Fruit fly (Drosophila melanogaster) whole organism, embryonic: ENCODE results near the gene morgue.

Experiments
- BtbVII ChIP-seq: fragments of 200-800 bp; sonication (Bioruptor generic); optimal IDR thresholded peaks from 3 replicates; lab custom pipeline; 2017; ENCODE audit warnings: missing biosample characterization, mild to moderate bottlenecking, missing genetic modification characterization
- CG11398 ChIP-seq: fragments of 200-800 bp; sonication (Bioruptor generic); optimal IDR thresholded peaks from 2 replicates; lab custom pipeline; 2016; ENCODE audit warnings: missing biosample characterization, missing genetic modification characterization
- CG11504 ChIP-seq: fragments of 200-800 bp; sonication (Bioruptor generic); optimal IDR thresholded peaks from 3 replicates; lab custom pipeline; 2019; ENCODE audit warnings: missing biosample characterization, mild to moderate bottlenecking, missing genetic modification characterization, moderate library complexity
- CG12155 ChIP-seq: fragments of 200-800 bp; sonication (Bioruptor generic); optimal IDR thresholded peaks from 3 replicates; lab custom pipeline; 2016; ENCODE audit warnings: missing biosample characterization, missing genetic modification characterization
- CG12744 ChIP-seq: fragments of 200-800 bp; sonication (Bioruptor generic); optimal IDR thresholded peaks from 2 replicates; lab custom pipeline; 2016; ENCODE audit warnings: missing biosample characterization, missing genetic modification characterization
- CG15269 ChIP-seq: fragments of 200-800 bp; sonication (Bioruptor generic); optimal IDR thresholded peaks from 2 replicates; lab custom pipeline; 2018; ENCODE audit warnings: missing biosample characterization, mild to moderate bottlenecking, missing genetic modification characterization, moderate library complexity
- CG16863 ChIP-seq: fragments of 200-800 bp; sonication (Bioruptor generic); optimal IDR thresholded peaks from 3 replicates; lab custom pipeline; 2016; ENCODE audit warnings: missing biosample characterization, missing genetic modification characterization
- CG17328 ChIP-seq: fragments of 200-800 bp; sonication (Bioruptor generic); IDR thresholded peaks from 2 replicates; pipeline ENCODE4 v1.3.6; 2022; ENCODE audit warnings: missing biosample characterization, missing genetic modification characterization
- CG17361 ChIP-seq: fragments of 200-800 bp; sonication (Bioruptor generic); IDR thresholded peaks from 3 replicates; pipeline ENCODE4 v1.3.6; 2022; ENCODE audit warnings: missing biosample characterization, missing genetic modification characterization
- CG2199 ChIP-seq: fragments of 200-800 bp; sonication (Bioruptor generic); IDR thresholded peaks from 3 replicates; pipeline ENCODE4 v1.3.6; 2022; ENCODE audit warnings: missing biosample characterization, missing genetic modification characterization
- CG32772 ChIP-seq: fragments of 200-800 bp; sonication (Bioruptor generic); IDR thresholded peaks from 2 replicates; pipeline ENCODE4 v1.3.6; 2022; ENCODE audit warnings: missing biosample characterization, missing genetic modification characterization
- CG4820 ChIP-seq: fragments of 200-800 bp; sonication (Bioruptor generic); optimal IDR thresholded peaks from 3 replicates; lab custom pipeline; 2016; ENCODE audit warnings: missing biosample characterization, missing genetic modification characterization
- CG6272 ChIP-seq: fragments of 200-800 bp; sonication (Bioruptor generic); IDR thresholded peaks from 2 replicates; pipeline ENCODE4 v1.3.6; 2022; ENCODE audit warnings: missing biosample characterization, missing genetic modification characterization
- CG6813 ChIP-seq: fragments of 200-800 bp; sonication (Bioruptor generic); optimal IDR thresholded peaks from 2 replicates; lab custom pipeline; 2017; ENCODE audit warnings: missing biosample characterization, missing genetic modification characterization, mild to moderate bottlenecking, moderate library complexity, missing genetic modification reagents
- CG7357 ChIP-seq: fragments of 200-800 bp; sonication (Bioruptor generic); IDR thresholded peaks from 3 replicates; pipeline ENCODE4 v1.3.6; 2022; ENCODE audit warnings: missing biosample characterization, missing genetic modification characterization
- CG8359 ChIP-seq: fragments of 200-800 bp; sonication (Bioruptor generic); optimal IDR thresholded peaks from 2 replicates; lab custom pipeline; 2017; ENCODE audit warnings: missing biosample characterization, mild to moderate bottlenecking, missing genetic modification characterization, borderline replicate concordance
- CG9437 ChIP-seq: fragments of 200-800 bp; sonication (Bioruptor generic); optimal IDR thresholded peaks from 2 replicates; lab custom pipeline; 2018; ENCODE audit warnings: missing biosample characterization, mild to moderate bottlenecking, missing genetic modification characterization
- CG9727 ChIP-seq: fragments of 200-800 bp; sonication (Bioruptor generic); optimal IDR thresholded peaks from 3 replicates; lab custom pipeline; 2017; ENCODE audit warnings: missing biosample characterization, mild to moderate bottlenecking, missing genetic modification characterization
- CTCF ChIP-seq: fragments of 200-800 bp; sonication (Bioruptor generic); optimal IDR thresholded peaks from 2 replicates; lab custom pipeline; 2017; ENCODE audit warnings: missing biosample characterization, mild to moderate bottlenecking, missing genetic modification characterization, moderate library complexity
- CkIIα-i1 ChIP-seq: fragments of 200-800 bp; sonication (Bioruptor generic); IDR thresholded peaks from 2 replicates; pipeline ENCODE4 v1.3.6; 2022; ENCODE audit warnings: missing biosample characterization, missing genetic modification characterization
- Dad ChIP-seq: fragments of 200-800 bp; sonication (Bioruptor generic); optimal IDR thresholded peaks from 3 replicates; lab custom pipeline; 2016; ENCODE audit warnings: missing biosample characterization, missing genetic modification characterization
- Dp ChIP-seq: fragments of 200-800 bp; sonication (Bioruptor generic); optimal IDR thresholded peaks from 2 replicates; lab custom pipeline; 2018; ENCODE audit warnings: missing biosample characterization, mild to moderate bottlenecking, missing genetic modification characterization, moderate library complexity
- E2f2 ChIP-seq: fragments of 200-800 bp; sonication (Bioruptor generic); IDR thresholded peaks from 2 replicates; pipeline ENCODE4 v1.3.6; 2022; ENCODE audit warnings: missing biosample characterization, missing genetic modification characterization
- Eip74EF ChIP-seq, 2 experiments: fragments of 200-800 bp in 1 of 2; fragments of >200 bp in 1 of 2; sonication (Bioruptor generic) in 1 of 2; optimal IDR thresholded peaks; 2 replicates each; lab custom pipeline; 2017 to 2019; ENCODE audit warnings: missing biosample characterization in 2 of 2, missing genetic modification characterization in 2 of 2, mild to moderate bottlenecking in 1 of 2, moderate library complexity in 1 of 2
- H15 ChIP-seq: fragments of 200-800 bp; sonication (Bioruptor generic); IDR thresholded peaks from 3 replicates; pipeline ENCODE4 v1.3.6; 2022; ENCODE audit warnings: missing biosample characterization, missing genetic modification characterization
- HHEX ChIP-seq: fragments of 200-800 bp; sonication (Bioruptor generic); optimal IDR thresholded peaks from 3 replicates; lab custom pipeline; 2017; ENCODE audit warnings: missing biosample characterization, mild to moderate bottlenecking, missing genetic modification characterization, missing genetic modification reagents
- MTF-1 ChIP-seq: fragments of 200-800 bp; sonication (Bioruptor generic); optimal IDR thresholded peaks from 2 replicates; lab custom pipeline; 2018; ENCODE audit warnings: missing biosample characterization, mild to moderate bottlenecking, missing genetic modification characterization, borderline replicate concordance
- Six4 ChIP-seq: fragments of 200-800 bp; sonication (Bioruptor generic); optimal IDR thresholded peaks from 2 replicates; lab custom pipeline; 2016; ENCODE audit warnings: missing biosample characterization, missing genetic modification characterization
- Spps ChIP-seq: fragments of 200-800 bp; sonication (Bioruptor generic); optimal IDR thresholded peaks from 2 replicates; lab custom pipeline; 2018; ENCODE audit warnings: missing biosample characterization, mild to moderate bottlenecking, missing genetic modification characterization
- Sry-β ChIP-seq: fragments of 200-800 bp; sonication (Bioruptor generic); optimal IDR thresholded peaks from 2 replicates; lab custom pipeline; 2018; ENCODE audit warnings: missing biosample characterization, mild to moderate bottlenecking, missing genetic modification characterization, moderate library complexity
- Ssrp ChIP-seq: fragments of 200-800 bp; sonication (Bioruptor generic); optimal IDR thresholded peaks from 2 replicates; lab custom pipeline; 2018; ENCODE audit warnings: missing biosample characterization, mild to moderate bottlenecking, missing genetic modification characterization, moderate library complexity
- TFAM ChIP-seq: fragments of 200-800 bp; sonication (Bioruptor generic); optimal IDR thresholded peaks from 2 replicates; lab custom pipeline; 2017; ENCODE audit warnings: missing biosample characterization, missing genetic modification characterization, inconsistent platforms
- Xrp1 ChIP-seq: fragments of 200-800 bp; sonication (Bioruptor generic); IDR thresholded peaks from 2 replicates; pipeline ENCODE4 v1.3.6; 2022; ENCODE audit warnings: missing biosample characterization, missing genetic modification characterization
- ase ChIP-seq: fragments of 200-800 bp; sonication (Bioruptor generic); IDR thresholded peaks from 3 replicates; pipeline ENCODE4 v1.3.6; 2022; ENCODE audit warnings: missing biosample characterization, missing genetic modification characterization
- crp ChIP-seq, 2 experiments: fragments of 200-800 bp; sonication (Bioruptor generic); optimal IDR thresholded peaks; 2 replicates in 1 of 2; 3 replicates in 1 of 2; lab custom pipeline; 2017; ENCODE audit warnings: missing biosample characterization in 2 of 2, missing genetic modification characterization in 2 of 2, mild to moderate bottlenecking in 1 of 2, moderate library complexity in 1 of 2
- dan ChIP-seq: fragments of 200-800 bp; sonication (Bioruptor generic); IDR thresholded peaks from 2 replicates; pipeline ENCODE4 v1.3.6; 2022; ENCODE audit warnings: missing biosample characterization, missing genetic modification characterization
- grn ChIP-seq: fragments of 200-800 bp; sonication (Bioruptor generic); optimal IDR thresholded peaks from 3 replicates; lab custom pipeline; 2017; ENCODE audit warnings: missing biosample characterization, missing genetic modification characterization
- gsb-n ChIP-seq: fragments of 200-800 bp; sonication (Bioruptor generic); optimal IDR thresholded peaks from 3 replicates; lab custom pipeline; 2018; ENCODE audit warnings: missing biosample characterization, mild to moderate bottlenecking, missing genetic modification characterization
- jigr1 ChIP-seq: fragments of 200-800 bp; sonication (Bioruptor generic); IDR thresholded peaks from 3 replicates; pipeline ENCODE4 v1.3.6; 2022; ENCODE audit warnings: missing biosample characterization, missing genetic modification characterization
- maf-S ChIP-seq: fragments of 200-800 bp; sonication (Bioruptor generic); optimal IDR thresholded peaks from 2 replicates; lab custom pipeline; 2016; ENCODE audit warnings: missing biosample characterization, missing genetic modification characterization
- nau ChIP-seq: fragments of 200-800 bp; sonication (Bioruptor generic); optimal IDR thresholded peaks from 3 replicates; lab custom pipeline; 2017; ENCODE audit warnings: missing biosample characterization, mild to moderate bottlenecking, missing genetic modification characterization, missing genetic modification reagents
- pan ChIP-seq, 4 experiments: fragments of >200 bp in 3 of 4; fragments of 200-800 bp in 1 of 4; sonication (Bioruptor generic) in 1 of 4; optimal IDR thresholded peaks in 3 of 4; IDR thresholded peaks in 1 of 4; 2 replicates each; pipeline versions ENCODE4 v1.3.6 to Lab custom; 2017 to 2022; ENCODE audit warnings: missing biosample characterization in 2 of 4, missing genetic modification characterization in 2 of 4, mixed read lengths in 1 of 4
- pros ChIP-seq: fragments of 200-800 bp; sonication (Bioruptor generic); optimal IDR thresholded peaks from 3 replicates; lab custom pipeline; 2019; ENCODE audit warnings: missing biosample characterization, mild to moderate bottlenecking, missing genetic modification characterization, moderate library complexity
- psq ChIP-seq: fragments of 200-800 bp; sonication (Bioruptor generic); optimal IDR thresholded peaks from 2 replicates; lab custom pipeline; 2017; ENCODE audit warnings: missing biosample characterization, missing genetic modification characterization
- pum ChIP-seq: fragments of 200-800 bp; sonication (Bioruptor generic); optimal IDR thresholded peaks from 2 replicates; lab custom pipeline; 2016; ENCODE audit warnings: missing biosample characterization, missing genetic modification characterization
- schlank ChIP-seq: fragments of 200-800 bp; sonication (Bioruptor generic); optimal IDR thresholded peaks from 2 replicates; lab custom pipeline; 2018; ENCODE audit warnings: missing biosample characterization, mild to moderate bottlenecking, missing genetic modification characterization
- shn ChIP-seq: fragments of 200-800 bp; sonication (Bioruptor generic); optimal IDR thresholded peaks from 3 replicates; lab custom pipeline; 2016; ENCODE audit warnings: missing biosample characterization, missing genetic modification characterization
- sqz ChIP-seq: fragments of 200-800 bp; sonication (Bioruptor generic); optimal IDR thresholded peaks from 3 replicates; lab custom pipeline; 2018; ENCODE audit warnings: missing biosample characterization, mild to moderate bottlenecking, missing genetic modification characterization
- stc ChIP-seq: fragments of 200-800 bp; sonication (Bioruptor generic); IDR thresholded peaks from 2 replicates; pipeline ENCODE4 v1.3.6; 2022; ENCODE audit warnings: missing biosample characterization, missing genetic modification characterization
- sug ChIP-seq: fragments of 200-800 bp; optimal IDR thresholded peaks from 2 replicates; lab custom pipeline; 2019; ENCODE audit warnings: missing biosample characterization, mild to moderate bottlenecking, missing genetic modification characterization, moderate library complexity
- wek ChIP-seq: fragments of 200-800 bp; sonication (Bioruptor generic); optimal IDR thresholded peaks from 3 replicates; lab custom pipeline; 2018; ENCODE audit warnings: missing biosample characterization, mild to moderate bottlenecking, missing genetic modification characterization, moderate library complexity

The morgue gene

dm6 chr2L:4463323-4463722, 18.8 kb upstream of the morgue start, which contains the start of the genes CG15443 and Paris (continued):
- TF ChIP-seq pan (optimal IDR thresholded peaks at IDR 0.05; lab: Kevin White, UChicago) = no peak
- no peak for TF ChIP-seq pan (GFP tag; optimal IDR thresholded peaks at IDR 0.05 in 1 of 2, IDR thresholded peaks at IDR 0.05 in 1 of 2)
- TF ChIP-seq H15 (GFP tag; lab: Robert Waterston, UW) = 0 out of 3 replicates have a peak, but pooled peaks have one; percentile 21
- TF ChIP-seq CG15269 (tag; lab: Kevin White, UChicago) = no peak
- no peak for TF ChIP-seq CG6272 (GFP tag; lab: Robert Waterston, UW)
- TF ChIP-seq CG9727 (GFP tag; lab: Kevin White, UChicago) = no peak
- no peak for TF ChIP-seq CkIIα-i1 (GFP tag; lab: Robert Waterston, UW)
- no peak for TF ChIP-seq CG12155 (GFP tag; lab: Kevin White, UChicago)
- TF ChIP-seq crp (GFP tag; optimal IDR thresholded peaks at IDR 0.05; lab: Kevin White, UChicago) = peak in 1 of 2 experiments; percentile 85
- TF ChIP-seq CG6813 (GFP tag; lab: Kevin White, UChicago) = no peak
- TF ChIP-seq CG11398 (GFP tag; lab: Kevin White, UChicago) = no peak
- TF ChIP-seq Eip74EF (GFP tag; optimal IDR thresholded peaks at IDR 0.05; lab: Kevin White, UChicago) = no peak
- no peak for TF ChIP-seq ase (GFP tag; lab: Robert Waterston, UW)
- no peak for TF ChIP-seq schlank (tag; lab: Kevin White, UChicago)
- TF ChIP-seq Sry-β (GFP tag; lab: Kevin White, UChicago) = peak; percentile 2
- TF ChIP-seq Spps (tag; lab: Kevin White, UChicago) = no peak
- TF ChIP-seq Dad (GFP tag; lab: Kevin White, UChicago) = no peak
- no peak for TF ChIP-seq Xrp1 (GFP tag; lab: Robert Waterston, UW)
- peak; percentile 77 for TF ChIP-seq Dp (GFP tag; lab: Kevin White, UChicago)
- TF ChIP-seq pum = no peak
- no peak for TF ChIP-seq CG16863 (GFP tag; lab: Kevin White, UChicago)
- no peak for TF ChIP-seq CG17328 (GFP tag; lab: Robert Waterston, UW)
- TF ChIP-seq CG7357 (GFP tag; lab: Robert Waterston, UW) = no peak
- TF ChIP-seq grn (GFP tag; lab: Kevin White, UChicago) = no peak
- no peak for TF ChIP-seq Six4
- no peak for TF ChIP-seq sqz (GFP tag; lab: Kevin White, UChicago)
- no peak for TF ChIP-seq CG17361 (GFP tag; lab: Robert Waterston, UW)
- no peak for TF ChIP-seq CG32772 (GFP tag; lab: Robert Waterston, UW)
- TF ChIP-seq CG8359 (GFP tag; lab: Kevin White, UChicago) = no peak
- TF ChIP-seq CTCF = no peak
- TF ChIP-seq jigr1 (GFP tag; lab: Robert Waterston, UW) = no peak
- peak; percentile 17 for TF ChIP-seq BtbVII (GFP tag; lab: Kevin White, UChicago)
- TF ChIP-seq sug (tag; lab: Kevin White, UChicago) = no peak
- no peak for TF ChIP-seq shn (GFP tag; lab: Kevin White, UChicago)
- no peak for TF ChIP-seq dan (GFP tag; lab: Robert Waterston, UW)
- 0 out of 3 replicates have a peak, but pooled peaks have one; percentile 33 for TF ChIP-seq CG2199 (GFP tag; lab: Robert Waterston, UW)
- TF ChIP-seq psq (GFP tag; lab: Kevin White, UChicago) = no peak
- peak; percentile 7 for TF ChIP-seq MTF-1 (GFP tag; lab: Kevin White, UChicago)
- no peak for TF ChIP-seq stc (GFP tag; lab: Robert Waterston, UW)
- no peak for TF ChIP-seq pros (GFP tag; lab: Kevin White, UChicago)
- no peak for TF ChIP-seq TFAM
- peak; percentile 24 for TF ChIP-seq nau (GFP tag; lab: Kevin White, UChicago)
- TF ChIP-seq maf-S (GFP tag; lab: Kevin White, UChicago) = no peak
- TF ChIP-seq Ssrp (tag; lab: Kevin White, UChicago) = no peak
- TF ChIP-seq E2f2 (GFP tag; lab: Robert Waterston, UW) = peak; percentile 86
- no peak for TF ChIP-seq CG12744 (GFP tag; lab: Kevin White, UChicago)
- peak; percentile 20 for TF ChIP-seq HHEX (GFP tag; lab: Kevin White, UChicago)
- TF ChIP-seq CG4820 = no peak
- TF ChIP-seq gsb-n = no peak
- TF ChIP-seq wek (GFP tag; lab: Kevin White, UChicago) = peak; percentile 43
- TF ChIP-seq CG9437 = no peak
- TF ChIP-seq CG11504 (tag; lab: Kevin White, UChicago) = no peak
